Worm (Caenorhabditis elegans) whole organism, mixed stage, embryonic: ENCODE measurements around the gene rocf-1.

Source experiments
- M03D4.4 ChIP-seq: sonication (generic microtip); optimal IDR thresholded peaks from 2 replicates; lab custom pipeline; 2017; ENCODE audit warnings: mild to moderate bottlenecking, missing genetic modification characterization, missing compliant biosample characterization
- bed-3 ChIP-seq: fragments of 200-800 bp; sonication (Bioruptor generic); optimal IDR thresholded peaks from 3 replicates; lab custom pipeline; 2018; ENCODE audit warnings: mild to moderate bottlenecking, missing genetic modification characterization, moderate library complexity, missing compliant biosample characterization
- blmp-1 ChIP-seq: fragments of 150-350 bp; optimal IDR thresholded peaks from 2 replicates; lab custom pipeline; 2014; ENCODE audit warnings: missing biosample characterization, missing genetic modification characterization
- ceh-39 ChIP-seq: fragments of 150-350 bp; optimal IDR thresholded peaks from 2 replicates; lab custom pipeline; 2014; ENCODE audit warnings: missing biosample characterization, missing genetic modification characterization
- ceh-43 ChIP-seq: fragments of 200-800 bp; sonication (Bioruptor generic); optimal IDR thresholded peaks from 2 replicates; lab custom pipeline; 2018; ENCODE audit warnings: mild to moderate bottlenecking, missing genetic modification characterization, moderate library complexity, missing compliant biosample characterization
- ceh-83 ChIP-seq: fragments of 200-800 bp; sonication (Bioruptor generic); optimal IDR thresholded peaks from 2 replicates; lab custom pipeline; 2018; ENCODE audit warnings: mild to moderate bottlenecking, missing genetic modification characterization, missing compliant biosample characterization
- ces-1 ChIP-seq: fragments of 150-350 bp; optimal IDR thresholded peaks from 2 replicates; lab custom pipeline; 2014; ENCODE audit warnings: missing biosample characterization, missing genetic modification reagents, missing genetic modification characterization
- cnd-1 ChIP-seq: fragments of 200-800 bp; sonication (Bioruptor generic); optimal IDR thresholded peaks from 2 replicates; lab custom pipeline; 2018; ENCODE audit warnings: mild to moderate bottlenecking, missing genetic modification characterization, missing compliant biosample characterization
- drap-1 ChIP-seq: fragments of 200-800 bp; sonication (Bioruptor generic); optimal IDR thresholded peaks from 3 replicates; lab custom pipeline; 2018; ENCODE audit warnings: mild to moderate bottlenecking, missing genetic modification characterization, missing compliant biosample characterization
- elt-1 ChIP-seq: sonication (generic microtip); optimal IDR thresholded peaks from 2 replicates; lab custom pipeline; 2017; ENCODE audit warnings: missing genetic modification characterization, mild to moderate bottlenecking, missing compliant biosample characterization, antibody characterized with exemption, moderate library complexity, borderline replicate concordance; ENCODE audit not compliant: insufficient read depth
- elt-3 ChIP-seq: fragments of 150-350 bp; optimal IDR thresholded peaks from 2 replicates; lab custom pipeline; 2014; ENCODE audit warnings: missing biosample characterization, missing genetic modification characterization
- flh-1 ChIP-seq: fragments of 200-800 bp; sonication (Bioruptor generic); optimal IDR thresholded peaks from 2 replicates; lab custom pipeline; 2018; ENCODE audit warnings: mild to moderate bottlenecking, missing genetic modification characterization, moderate library complexity, missing compliant biosample characterization
- ham-2 ChIP-seq: fragments of 200-800 bp; sonication (Bioruptor generic); optimal IDR thresholded peaks from 2 replicates; lab custom pipeline; 2018; ENCODE audit warnings: mild to moderate bottlenecking, missing genetic modification characterization, missing compliant biosample characterization
- hlh-1 ChIP-seq: fragments of 150-350 bp; optimal IDR thresholded peaks from 2 replicates; lab custom pipeline; 2014; ENCODE audit warnings: missing biosample characterization, missing genetic modification reagents, missing genetic modification characterization
- lin-13 ChIP-seq: fragments of 150-350 bp; optimal IDR thresholded peaks from 2 replicates; lab custom pipeline; 2014; ENCODE audit warnings: missing biosample characterization, missing genetic modification characterization
- lin-32 ChIP-seq: fragments of 200-800 bp; sonication (Bioruptor generic); optimal IDR thresholded peaks from 2 replicates; lab custom pipeline; 2018; ENCODE audit warnings: mild to moderate bottlenecking, missing genetic modification characterization, missing compliant biosample characterization
- lsy-2 ChIP-seq: fragments of 150-350 bp; optimal IDR thresholded peaks from 2 replicates; lab custom pipeline; 2014; ENCODE audit warnings: missing biosample characterization, missing genetic modification characterization
- mab-5 ChIP-seq: fragments of 150-350 bp; optimal IDR thresholded peaks from 2 replicates; lab custom pipeline; 2014; ENCODE audit warnings: missing biosample characterization, missing genetic modification characterization
- mep-1 ChIP-seq: fragments of 150-350 bp; optimal IDR thresholded peaks from 2 replicates; lab custom pipeline; 2017; ENCODE audit warnings: missing biosample characterization, missing genetic modification reagents, missing genetic modification characterization, inconsistent platforms
- mls-2 ChIP-seq: sonication (generic microtip); optimal IDR thresholded peaks from 2 replicates; lab custom pipeline; 2016; ENCODE audit warnings: mild to moderate bottlenecking, missing genetic modification characterization, moderate library complexity, missing compliant biosample characterization
- nhr-12 ChIP-seq: fragments of 150-350 bp; optimal IDR thresholded peaks from 2 replicates; lab custom pipeline; 2014; ENCODE audit warnings: missing biosample characterization, missing genetic modification characterization
- nhr-2 ChIP-seq: fragments of 150-350 bp; optimal IDR thresholded peaks from 2 replicates; lab custom pipeline; 2014; ENCODE audit warnings: missing biosample characterization, missing genetic modification characterization
- nhr-237 ChIP-seq: fragments of 150-350 bp; optimal IDR thresholded peaks from 2 replicates; lab custom pipeline; 2014; ENCODE audit warnings: missing biosample characterization, missing genetic modification characterization
- nhr-28 ChIP-seq: fragments of 150-350 bp; optimal IDR thresholded peaks from 2 replicates; lab custom pipeline; 2014; ENCODE audit warnings: missing biosample characterization, missing genetic modification characterization
- nhr-76 ChIP-seq: sonication (generic microtip); optimal IDR thresholded peaks from 2 replicates; lab custom pipeline; 2017; ENCODE audit warnings: missing biosample characterization, missing genetic modification characterization
- pha-4 ChIP-seq: fragments of 150-350 bp; optimal IDR thresholded peaks from 2 replicates; lab custom pipeline; 2018; ENCODE audit warnings: missing biosample characterization, missing genetic modification reagents, missing genetic modification characterization
- sem-2 ChIP-seq: fragments of 200-800 bp; sonication (Bioruptor generic); optimal IDR thresholded peaks from 2 replicates; lab custom pipeline; 2018; ENCODE audit warnings: mild to moderate bottlenecking, missing genetic modification characterization, missing compliant biosample characterization
- snpc-4 ChIP-seq: fragments of 150-350 bp; optimal IDR thresholded peaks from 2 replicates; lab custom pipeline; 2014; ENCODE audit warnings: missing biosample characterization, missing genetic modification characterization
- sptf-1 ChIP-seq: sonication (generic microtip); optimal IDR thresholded peaks from 2 replicates; lab custom pipeline; 2017; ENCODE audit warnings: mild to moderate bottlenecking, missing genetic modification characterization, moderate library complexity, missing compliant biosample characterization
- tbx-8 ChIP-seq: fragments of 200-800 bp; sonication (Bioruptor generic); optimal IDR thresholded peaks from 2 replicates; lab custom pipeline; 2018; ENCODE audit warnings: mild to moderate bottlenecking, missing genetic modification characterization, moderate library complexity, missing compliant biosample characterization
- unc-120 ChIP-seq: sonication (generic microtip); optimal IDR thresholded peaks from 2 replicates; lab custom pipeline; 2017; ENCODE audit warnings: missing genetic modification characterization, missing compliant biosample characterization; ENCODE audit not compliant: poor library complexity, severe bottlenecking
- unc-39 ChIP-seq: fragments of 150-350 bp; optimal IDR thresholded peaks from 2 replicates; lab custom pipeline; 2014; ENCODE audit warnings: missing biosample characterization, missing genetic modification characterization
- unc-62 ChIP-seq: fragments of 150-350 bp; optimal IDR thresholded peaks from 2 replicates; lab custom pipeline; 2014; ENCODE audit warnings: missing biosample characterization, missing genetic modification reagents, missing genetic modification characterization
- zip-8 ChIP-seq: fragments of 150-350 bp; optimal IDR thresholded peaks from 2 replicates; lab custom pipeline; 2014; ENCODE audit warnings: missing biosample characterization, missing genetic modification characterization
- ztf-11 ChIP-seq: fragments of 150-350 bp; optimal IDR thresholded peaks from 2 replicates; lab custom pipeline; 2014; ENCODE audit warnings: missing biosample characterization, missing genetic modification characterization

The rocf-1 gene

DNA sequence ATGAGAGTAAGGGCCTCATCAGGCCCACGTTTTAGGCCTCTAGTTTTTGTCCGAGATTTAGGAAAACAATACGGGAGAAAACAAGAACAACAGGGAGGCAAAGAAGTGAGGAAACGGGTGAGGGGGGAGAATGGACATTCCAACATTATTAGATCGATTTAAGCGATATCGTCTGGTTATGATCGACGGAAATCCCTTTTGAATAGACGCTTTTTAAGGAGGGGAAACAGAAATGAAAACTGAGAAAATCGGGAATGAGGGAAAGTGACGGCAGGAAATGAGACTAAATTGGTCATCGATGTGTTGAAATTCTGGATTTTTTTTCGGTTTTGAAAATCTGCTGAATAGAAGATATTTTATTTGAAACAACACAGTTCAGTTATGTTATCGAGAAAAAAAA, at the start of gene rocf-1:
Gene rocf-1, minus strand, starts transcription at position 101 of the 400 bp plus-strand sequence.
- peak; percentile 26 for TF ChIP-seq blmp-1
- TF ChIP-seq mab-5 (tag; lab: Kevin White, UChicago) = no peak
- TF ChIP-seq zip-8 (tag; lab: Kevin White, UChicago) = no peak

DNA sequence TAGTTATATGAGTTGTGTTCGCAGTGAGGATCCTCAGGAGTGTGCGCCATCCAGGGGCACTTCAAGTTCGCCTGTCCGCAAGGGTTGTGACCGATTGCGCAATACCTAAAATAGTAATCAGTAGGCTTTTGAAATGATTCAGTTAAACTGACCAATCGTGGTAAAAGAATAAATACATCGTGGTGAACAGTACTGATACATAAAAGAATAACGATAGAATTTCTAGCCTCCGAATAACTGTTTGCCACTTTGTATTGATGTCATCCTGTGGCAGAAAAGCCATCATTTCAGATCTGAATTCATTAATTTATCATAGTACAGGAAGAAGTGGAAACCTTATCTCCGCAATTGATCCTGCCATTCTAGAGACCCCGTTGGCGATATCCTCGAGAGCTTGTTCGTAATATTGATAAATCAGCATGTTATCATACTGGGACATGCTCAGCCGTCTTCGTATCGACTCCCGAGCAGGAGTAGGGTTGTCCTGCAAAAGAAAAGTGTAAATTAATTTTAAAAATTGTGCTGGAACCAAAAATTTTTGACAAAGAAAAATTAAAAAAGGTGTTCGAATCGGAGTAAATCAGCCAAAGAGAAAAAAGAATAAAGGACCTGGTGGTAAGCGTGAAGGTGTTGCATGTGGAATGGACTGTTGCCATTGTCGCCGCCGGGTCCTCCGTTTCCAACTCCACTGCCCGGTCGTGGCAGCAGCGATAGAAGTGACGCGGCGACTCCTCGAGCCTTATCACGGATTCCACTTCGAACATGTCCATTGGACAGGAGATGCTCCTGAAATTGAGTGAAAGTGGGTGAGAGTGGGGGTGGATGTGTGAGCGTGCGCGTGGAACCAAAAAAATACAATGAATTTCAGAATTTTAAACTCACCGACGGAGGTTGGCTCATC, 48.8 kb upstream of the rocf-1 start:
- TF ChIP-seq zip-8 (tag; lab: Kevin White, UChicago) (peak; percentile 82), blmp-1 (no peak)

DNA sequence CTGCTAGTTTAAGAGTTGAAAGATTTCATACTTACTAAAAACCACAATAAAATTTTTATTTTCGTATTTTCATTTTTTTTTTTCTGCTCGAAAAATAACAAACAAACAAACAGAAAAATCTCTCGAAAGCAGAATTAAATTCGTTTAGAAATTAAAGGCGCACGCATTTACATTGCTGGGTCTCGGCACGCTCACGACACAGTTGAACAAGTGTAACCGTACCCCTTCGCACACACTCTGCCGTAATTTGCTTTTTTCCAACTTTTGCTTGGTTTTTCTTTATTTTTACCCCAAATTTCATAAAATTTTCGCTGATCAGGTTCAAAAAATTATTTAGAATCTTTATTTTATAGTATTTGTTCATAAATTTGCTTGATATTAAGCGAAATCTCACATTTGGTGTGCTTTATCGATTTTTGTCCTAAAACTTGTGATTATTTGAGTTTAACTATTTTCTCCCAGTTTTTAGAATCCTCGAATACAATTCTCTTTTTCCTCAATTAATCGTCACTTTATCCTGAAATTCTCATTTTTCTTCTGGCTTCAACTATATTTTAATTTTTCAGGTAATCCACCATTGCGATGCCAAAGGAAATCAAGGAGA, 47.4 kb upstream of the rocf-1 start, which contains the start of gene rpl-38:
Gene rpl-38, plus strand, starts transcription at position 554 of the 604 bp plus-strand sequence.
- TF ChIP-seq ceh-83 (GFP tag; lab: Kevin White, UChicago) = no peak
- no peak for TF ChIP-seq snpc-4 (tag; lab: Kevin White, UChicago)
- TF ChIP-seq nhr-76 (tag; lab: Kevin White, UChicago) = no peak
- TF ChIP-seq hlh-1 (tag; lab: Kevin White, UChicago) = peak; percentile 17
- no peak for TF ChIP-seq ham-2 (GFP tag; lab: Kevin White, UChicago)
- peak; percentile 98 for TF ChIP-seq lsy-2 (tag; lab: Kevin White, UChicago)
- no peak for TF ChIP-seq tbx-8 (GFP tag; lab: Kevin White, UChicago)
- TF ChIP-seq mep-1 (tag; lab: Kevin White, UChicago) = peak; percentile 85
- TF ChIP-seq drap-1 (GFP tag; lab: Kevin White, UChicago) = peak; percentile 70
- no peak for TF ChIP-seq nhr-28
- TF ChIP-seq lin-32 (GFP tag; lab: Kevin White, UChicago) = no peak
- TF ChIP-seq ceh-39 (tag; lab: Kevin White, UChicago) = no peak
- no peak for TF ChIP-seq flh-1
- no peak for TF ChIP-seq unc-120 (tag; lab: Kevin White, UChicago)
- TF ChIP-seq blmp-1 = no peak
- no peak for TF ChIP-seq nhr-2 (tag; lab: Kevin White, UChicago)
- TF ChIP-seq mls-2 (tag; lab: Kevin White, UChicago) = peak; percentile 33
- peak; percentile 96 for TF ChIP-seq ces-1
- no peak for TF ChIP-seq elt-1
- no peak for TF ChIP-seq sem-2 (GFP tag; lab: Kevin White, UChicago)
- no peak for TF ChIP-seq mab-5 (tag; lab: Kevin White, UChicago)
- no peak for TF ChIP-seq M03D4.4
- no peak for TF ChIP-seq bed-3
- TF ChIP-seq elt-3 (tag; lab: Kevin White, UChicago) = no peak
- TF ChIP-seq cnd-1 (tag; lab: Kevin White, UChicago) = peak; percentile 6
- peak; percentile 16 for TF ChIP-seq sptf-1 (tag; lab: Kevin White, UChicago)
- TF ChIP-seq lin-13 (tag; lab: Kevin White, UChicago) = peak; percentile 80
- TF ChIP-seq ztf-11 (tag; lab: Kevin White, UChicago) = no peak
- no peak for TF ChIP-seq unc-39 (tag; lab: Kevin White, UChicago)
- TF ChIP-seq nhr-12 (tag; lab: Kevin White, UChicago) = no peak
- no peak for TF ChIP-seq zip-8 (tag; lab: Kevin White, UChicago)
- no peak for TF ChIP-seq ceh-43 (GFP tag; lab: Kevin White, UChicago)
- TF ChIP-seq pha-4 (tag; lab: Kevin White, UChicago) = peak; percentile 87
- no peak for TF ChIP-seq unc-62 (GFP tag; lab: Kevin White, UChicago)
- peak; percentile 77 for TF ChIP-seq nhr-237
- TF ChIP-seq, all 35 proteins: peak for 11
